Worm (Caenorhabditis elegans) whole organism, L4/young adult: ENCODE data around the gene snn-1.

Experiments used
- W03F9.2 ChIP-seq: fragments of 150-350 bp; optimal IDR thresholded peaks from 2 replicates; lab custom pipeline; 2014; ENCODE audit warnings: missing biosample characterization, missing genetic modification characterization
- dao-5 ChIP-seq: sonication (generic microtip); optimal IDR thresholded peaks from 2 replicates; lab custom pipeline; 2016; ENCODE audit warnings: missing genotype, missing genetic modification characterization, moderate library complexity, missing compliant biosample characterization
- him-1 ChIP-seq: sonication (generic microtip); optimal IDR thresholded peaks from 2 replicates; lab custom pipeline; 2016; ENCODE audit warnings: missing genotype, missing genetic modification reagents, missing genetic modification characterization, missing compliant biosample characterization

Gene snn-1

ce11 chrIV:1837134-1837533 is 22.2 kb upstream of the snn-1 start:
- no peak for TF ChIP-seq dao-5 (tag; lab: Kevin White, UChicago)
- TF ChIP-seq him-1: no peak

- no peak for TF ChIP-seq him-1
- TF ChIP-seq W03F9.2 (tag; lab: Kevin White, UChicago): no peak
- no peak for TF ChIP-seq dao-5 (tag; lab: Kevin White, UChicago)
Observed at ce11 chrIV:1834972-1835371, 20.1 kb upstream of the snn-1 start.

- TF ChIP-seq W03F9.2 (tag; lab: Kevin White, UChicago) (no peak), dao-5 (tag; lab: Kevin White, UChicago) (no peak), him-1 (no peak)
Observed at ce11 chrIV:1834242-1834641, 19.3 kb upstream of the snn-1 start, which contains the start of gene ccm-2. ccm-2 (plus strand) TSS chrIV:1834628.

ce11 chrIV:1833115-1833514 is 18.2 kb upstream of the snn-1 start:
- TF ChIP-seq him-1 (no peak), W03F9.2 (tag; lab: Kevin White, UChicago) (no peak), dao-5 (tag; lab: Kevin White, UChicago) (no peak)

ce11 chrIV:1827362-1827761 is 12.4 kb upstream of the snn-1 start:
- TF ChIP-seq him-1 (no peak), dao-5 (tag; lab: Kevin White, UChicago) (no peak), W03F9.2 (tag; lab: Kevin White, UChicago) (no peak)

- TF ChIP-seq W03F9.2 (tag; lab: Kevin White, UChicago) (no peak), dao-5 (tag; lab: Kevin White, UChicago) (no peak), him-1 (no peak)
Observed at ce11 chrIV:1826737-1827136, 11.8 kb upstream of the snn-1 start.

- no peak for TF ChIP-seq dao-5 (tag; lab: Kevin White, UChicago)
- TF ChIP-seq him-1: no peak
Observed at ce11 chrIV:1825789-1826188, 10.9 kb upstream of the snn-1 start.

- TF ChIP-seq W03F9.2 (tag; lab: Kevin White, UChicago): no peak
- peak; percentile 82 for TF ChIP-seq him-1
Observed at ce11 chrIV:1824065-1824531, 9.2 kb upstream of the snn-1 start, which contains the start of gene cmk-1. cmk-1 (plus strand) TSS chrIV:1824481.

- no peak for TF ChIP-seq him-1
- TF ChIP-seq W03F9.2 (tag; lab: Kevin White, UChicago): no peak
- no peak for TF ChIP-seq dao-5 (tag; lab: Kevin White, UChicago)
Observed at ce11 chrIV:1821550-1821949, 6.6 kb upstream of the snn-1 start, which contains the start of gene Y38C1BA.4. Y38C1BA.4 (plus strand) TSS chrIV:1821850.

ce11 chrIV:1820153-1820552 is 5.2 kb upstream of the snn-1 start, which contains the start of gene col-109:
col-109 (minus strand) TSS chrIV:1820253.
- TF ChIP-seq W03F9.2 (tag; lab: Kevin White, UChicago): no peak
- TF ChIP-seq him-1: no peak
- no peak for TF ChIP-seq dao-5 (tag; lab: Kevin White, UChicago)

ce11 chrIV:1818467-1819076 is 3.7 kb upstream of the snn-1 start:
- TF ChIP-seq him-1: no peak
- TF ChIP-seq W03F9.2 (tag; lab: Kevin White, UChicago): no peak
- no peak for TF ChIP-seq dao-5 (tag; lab: Kevin White, UChicago)

ce11 chrIV:1816238-1816637 is 1.3 kb upstream of the snn-1 start:
- TF ChIP-seq W03F9.2 (tag; lab: Kevin White, UChicago) (no peak), dao-5 (tag; lab: Kevin White, UChicago) (no peak), him-1 (no peak)

- TF ChIP-seq W03F9.2 (tag; lab: Kevin White, UChicago): no peak
- no peak for TF ChIP-seq him-1
- no peak for TF ChIP-seq dao-5 (tag; lab: Kevin White, UChicago)
Observed at ce11 chrIV:1813869-1814268, 1.0 kb downstream of the snn-1 start.

ce11 chrIV:1804613-1805012 is 10.3 kb downstream of the snn-1 start:
- TF ChIP-seq him-1: peak; percentile 28
- no peak for TF ChIP-seq dao-5 (tag; lab: Kevin White, UChicago)
- no peak for TF ChIP-seq W03F9.2 (tag; lab: Kevin White, UChicago)

ce11 chrIV:1803882-1804281 is 11.0 kb downstream of the snn-1 start, which contains the start of gene Y38C1BA.1:
Y38C1BA.1 (minus strand) TSS chrIV:1803982.
- TF ChIP-seq W03F9.2 (tag; lab: Kevin White, UChicago) (no peak), dao-5 (tag; lab: Kevin White, UChicago) (no peak), him-1 (no peak)
